Fruit fly (Drosophila melanogaster): ENCODE measurements around the gene Pcp.

Pcp gene

DNA sequence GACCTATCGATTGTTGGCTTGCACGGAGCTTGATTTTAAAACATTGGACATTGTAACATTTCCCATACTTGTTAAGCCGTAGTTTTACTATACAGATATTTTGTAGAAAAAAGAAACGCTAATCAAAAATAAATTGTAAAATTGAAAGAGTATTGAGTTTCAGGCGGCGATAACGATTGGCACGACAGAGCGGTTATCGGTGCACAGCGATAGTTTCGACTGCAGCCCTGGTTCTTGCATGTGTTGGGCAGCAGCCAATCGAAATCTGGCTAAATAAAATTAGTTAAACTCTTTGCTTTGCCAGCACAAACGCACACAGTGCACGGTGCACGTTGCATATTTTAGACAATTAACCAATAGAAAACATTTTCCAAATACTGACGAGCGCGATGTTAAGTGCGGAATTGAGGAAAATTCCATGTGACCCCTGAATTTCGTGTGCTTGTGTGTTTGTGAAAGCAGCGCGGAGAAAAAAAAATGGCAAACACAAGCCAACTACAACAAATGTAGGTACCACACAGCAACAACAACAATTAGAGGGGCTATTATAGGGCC is 16.4 kb downstream of the Pcp start, which contains the start of gene milt (continued):
- TF ChIP-seq Gug (GFP tag; IDR thresholded peaks at IDR 0.05) (no peak), CHES-1-like (GFP tag; optimal IDR thresholded peaks at IDR 0.05) (peak; percentile 0), CG4707 (GFP tag; optimal IDR thresholded peaks at IDR 0.05) (no peak), CG10431 (GFP tag; optimal IDR thresholded peaks at IDR 0.05) (no peak)

DNA sequence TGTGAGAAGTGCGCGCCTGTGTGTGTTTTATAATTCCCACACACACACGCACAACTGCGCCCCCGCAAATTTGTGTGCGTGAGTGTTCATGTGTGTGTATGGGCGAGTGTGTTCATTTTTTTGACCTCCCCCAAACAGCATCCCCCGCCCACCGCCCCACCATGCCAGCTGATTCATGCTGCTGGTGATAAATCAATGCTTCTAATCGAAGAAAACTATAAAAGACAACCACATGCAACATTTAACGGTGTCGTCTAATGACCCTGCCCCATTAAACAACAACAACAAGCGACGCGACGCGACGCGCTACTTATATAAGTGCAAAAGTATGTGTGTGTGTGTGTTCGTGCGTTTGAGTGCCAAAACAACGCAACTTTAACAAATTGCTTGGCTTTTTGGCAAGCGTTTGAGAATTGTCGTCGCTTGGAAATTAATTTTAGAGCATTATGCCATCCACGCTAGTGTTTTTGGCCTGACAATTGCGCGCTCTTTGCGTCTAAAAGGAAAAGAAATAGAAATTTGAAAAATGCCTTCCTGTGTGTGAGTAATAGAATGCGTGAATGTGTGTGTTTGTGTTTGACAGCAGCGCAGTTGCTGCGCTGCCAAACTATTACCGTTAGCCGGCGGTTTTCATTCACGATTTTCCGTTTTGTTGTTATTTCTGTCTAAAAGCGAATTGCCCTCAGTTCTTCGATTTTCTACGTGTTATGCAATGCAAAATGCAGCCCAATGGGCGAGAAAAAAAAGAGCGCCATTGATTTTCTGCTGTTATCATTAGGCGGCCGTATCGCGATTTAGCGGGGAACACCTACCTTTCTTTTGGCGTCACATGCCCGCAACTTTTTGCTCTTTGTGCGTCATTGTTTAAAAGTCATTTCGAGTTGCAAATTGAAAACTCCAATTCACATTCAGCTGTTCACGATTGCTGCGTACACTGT is 17.2 kb downstream of the Pcp start:
- TF ChIP-seq lab (GFP tag; optimal IDR thresholded peaks at IDR 0.05): no peak
- peak; percentile 84; the same call in 2 of the 3 replicates for TF ChIP-seq CG6175 (GFP tag; IDR thresholded peaks at IDR 0.05)
- no peak for TF ChIP-seq usp (GFP tag; optimal IDR thresholded peaks at IDR 0.05)
- no peak for TF ChIP-seq CG10654 (GFP tag; optimal IDR thresholded peaks at IDR 0.05)
- no peak for TF ChIP-seq CG10979 (tag; optimal IDR thresholded peaks at IDR 0.05)
- TF ChIP-seq CG4424 (GFP tag; optimal IDR thresholded peaks at IDR 0.05): no peak
- TF ChIP-seq CG7357 (GFP tag; IDR thresholded peaks at IDR 0.05): no peak
- TF ChIP-seq peb (GFP tag; IDR thresholded peaks at IDR 0.05): no peak
- TF ChIP-seq HLHmδ (GFP tag; optimal IDR thresholded peaks at IDR 0.05): no peak
- no peak for TF ChIP-seq pnt (GFP tag; optimal IDR thresholded peaks at IDR 0.05)
- no peak for TF ChIP-seq CG14014 (GFP tag; IDR thresholded peaks at IDR 0.05)
- no peak for TF ChIP-seq CG11093 (GFP tag; IDR thresholded peaks at IDR 0.05)
- peak; percentile 75 for TF ChIP-seq klu (GFP tag; IDR thresholded peaks at IDR 0.05)
- TF ChIP-seq E2f1 (GFP tag; IDR thresholded peaks at IDR 0.05): no peak
- TF ChIP-seq abd-A (tag; optimal IDR thresholded peaks at IDR 0.05): peak; percentile 71
- no peak for TF ChIP-seq CG15601 (tag; optimal IDR thresholded peaks at IDR 0.05)
- TF ChIP-seq NfI (GFP tag; optimal IDR thresholded peaks at IDR 0.05): no peak
- no peak for TF ChIP-seq Dek (tag; optimal IDR thresholded peaks at IDR 0.05)
- TF ChIP-seq sr (GFP tag; IDR thresholded peaks at IDR 0.05): peak; percentile 96
- no peak for TF ChIP-seq lilli (GFP tag; optimal IDR thresholded peaks at IDR 0.05)
- no peak for TF ChIP-seq Ravus (GFP tag; IDR thresholded peaks at IDR 0.05)
- TF ChIP-seq fd102C (GFP tag; optimal IDR thresholded peaks at IDR 0.05): no peak
- TF ChIP-seq crp (GFP tag; optimal IDR thresholded peaks at IDR 0.05): peak in 1 of 2 experiments; percentile 46
- peak; percentile 41 for TF ChIP-seq sqz (GFP tag; optimal IDR thresholded peaks at IDR 0.05)
- no peak for TF ChIP-seq CG2129 (GFP tag; IDR thresholded peaks at IDR 0.05; ENCODE audit: partially characterized antibody)
- no peak for TF ChIP-seq insv (GFP tag; optimal IDR thresholded peaks at IDR 0.05)
- no peak for TF ChIP-seq CG5245 (GFP tag; optimal IDR thresholded peaks at IDR 0.05)
- no peak for TF ChIP-seq CTCF (GFP tag; optimal IDR thresholded peaks at IDR 0.05)
- TF ChIP-seq ash1 (GFP tag; optimal IDR thresholded peaks at IDR 0.05): peak; percentile 21
- no peak for TF ChIP-seq CG7271 (tag; optimal IDR thresholded peaks at IDR 0.05)
- no peak for TF ChIP-seq pfk (GFP tag; optimal IDR thresholded peaks at IDR 0.05)
- 0 out of 2 replicates have a peak, but pooled peaks have one; percentile 38 for TF ChIP-seq chm (GFP tag; IDR thresholded peaks at IDR 0.05)
- no peak for TF ChIP-seq CG15514 (GFP tag; optimal IDR thresholded peaks at IDR 0.05)
- TF ChIP-seq CG10543 (GFP tag; optimal IDR thresholded peaks at IDR 0.05): peak; percentile 1
- peak; percentile 83 for TF ChIP-seq CG4360 (GFP tag; IDR thresholded peaks at IDR 0.05)
- no peak for TF ChIP-seq CG6683 (GFP tag; optimal IDR thresholded peaks at IDR 0.05)
- TF ChIP-seq lmd (GFP tag; IDR thresholded peaks at IDR 0.05): no peak
- TF ChIP-seq zen2 (GFP tag; IDR thresholded peaks at IDR 0.05; ENCODE audit: partially characterized antibody): no peak
- 0 out of 2 replicates have a peak, but pooled peaks have one; percentile 10 for TF ChIP-seq rib (GFP tag; IDR thresholded peaks at IDR 0.05)
- TF ChIP-seq so (GFP tag; IDR thresholded peaks at IDR 0.05): no peak
- TF ChIP-seq Doc3 (GFP tag; IDR thresholded peaks at IDR 0.05; ENCODE audit: partially characterized antibody): no peak
- no peak for TF ChIP-seq dmrt11E (tag; optimal IDR thresholded peaks at IDR 0.05)
- TF ChIP-seq pum (GFP tag; optimal IDR thresholded peaks at IDR 0.05): no peak
